Fruit fly (Drosophila melanogaster) whole organism, wandering third instar larva: ENCODE results near the gene CG3088.

ENCODE experiments used
- CrebA ChIP-seq: fragments of 200-800 bp; sonication (Bioruptor generic); optimal IDR thresholded peaks from 2 replicates; lab custom pipeline; 2016; ENCODE audit warnings: missing biosample characterization, mild to moderate bottlenecking, missing genetic modification characterization, borderline replicate concordance
- Jra ChIP-seq: sonication (Bioruptor generic); optimal IDR thresholded peaks from 2 replicates; lab custom pipeline; 2016; ENCODE audit warnings: missing biosample characterization, missing genetic modification characterization
- Rel ChIP-seq, 2 experiments: fragments of 200-800 bp; sonication (Bioruptor generic) in 1 of 2; optimal IDR thresholded peaks; 2 replicates in 1 of 2; 3 replicates in 1 of 2; lab custom pipeline; 2016 to 2019; ENCODE audit warnings: mild to moderate bottlenecking in 2 of 2, missing biosample characterization in 2 of 2, missing genetic modification characterization in 2 of 2, moderate library complexity in 1 of 2
- ey ChIP-seq: fragments of 200-800 bp; sonication (Bioruptor generic); optimal IDR thresholded peaks from 2 replicates; lab custom pipeline; 2016; ENCODE audit warnings: missing biosample characterization, missing genetic modification characterization
- foxo ChIP-seq, 2 experiments: fragments of 200-800 bp; sonication (Bioruptor generic); optimal IDR thresholded peaks; 2 replicates in 1 of 2; 3 replicates in 1 of 2; lab custom pipeline; 2016 to 2017; ENCODE audit warnings: missing biosample characterization in 2 of 2, missing genetic modification characterization in 2 of 2
- fru ChIP-seq: fragments of 200-800 bp; sonication (Bioruptor generic); optimal IDR thresholded peaks from 3 replicates; lab custom pipeline; 2016; ENCODE audit warnings: missing biosample characterization, mild to moderate bottlenecking, missing genetic modification characterization
- h ChIP-seq: fragments of 200-800 bp; sonication (Bioruptor generic); optimal IDR thresholded peaks from 3 replicates; lab custom pipeline; 2016; ENCODE audit warnings: missing biosample characterization, mild to moderate bottlenecking, missing genetic modification characterization
- jim ChIP-seq: fragments of 175-275, 200-325 bp; sonication (Bioruptor generic); optimal IDR thresholded peaks from 2 replicates; lab custom pipeline; 2016; ENCODE audit warnings: missing biosample characterization, mild to moderate bottlenecking, missing genetic modification characterization
- pan ChIP-seq: fragments of >200 bp; optimal IDR thresholded peaks from 2 replicates; lab custom pipeline; 2017
- psq ChIP-seq: fragments of 200-800 bp; sonication (Bioruptor generic); optimal IDR thresholded peaks from 3 replicates; lab custom pipeline; 2017; ENCODE audit warnings: missing biosample characterization, mild to moderate bottlenecking, missing genetic modification characterization, moderate library complexity

dm6 chr3L:9566849-9567248 is 34.3 kb downstream of the CG3088 start:
- TF ChIP-seq ey (no peak), h (GFP tag; lab: Kevin White, UChicago) (no peak), CrebA (no peak), psq (GFP tag; lab: Kevin White, UChicago) (no peak), jim (GFP tag; lab: Kevin White, UChicago) (no peak), Rel (GFP tag; optimal IDR thresholded peaks at IDR 0.05; lab: Kevin White, UChicago) (no peak), Rel (tag; optimal IDR thresholded peaks at IDR 0.05; lab: Kevin White, UChicago) (no peak), Jra (GFP tag; lab: Kevin White, UChicago) (no peak), fru (GFP tag; lab: Kevin White, UChicago) (no peak), foxo (GFP tag; optimal IDR thresholded peaks at IDR 0.05; lab: Kevin White, UChicago) (no peak), pan (lab: Kevin White, UChicago) (no peak)
